Worm (Caenorhabditis elegans) whole organism, L2 larva: Measurements from ENCODE around the gene tag-124.

ENCODE experiments used
- C34F6.9 ChIP-seq: fragments of 150-350 bp; optimal IDR thresholded peaks from 2 replicates; lab custom pipeline; 2014; ENCODE audit warnings: missing biosample characterization, missing genetic modification characterization
- R02D3.7 ChIP-seq: fragments of 150-350 bp; optimal IDR thresholded peaks from 2 replicates; lab custom pipeline; 2014; ENCODE audit warnings: missing biosample characterization, missing genetic modification characterization
- Y55F3AM.14 ChIP-seq: fragments of 200-800 bp; sonication (Bioruptor generic); optimal IDR thresholded peaks from 2 replicates; lab custom pipeline; 2018; ENCODE audit warnings: mild to moderate bottlenecking, missing genetic modification characterization, missing compliant biosample characterization
- ZK546.5 ChIP-seq: sonication (generic microtip); optimal IDR thresholded peaks from 2 replicates; lab custom pipeline; 2017; ENCODE audit warnings: missing biosample characterization, missing genetic modification characterization
- aly-2 ChIP-seq: fragments of 150-350 bp; optimal IDR thresholded peaks from 2 replicates; lab custom pipeline; 2014; ENCODE audit warnings: missing biosample characterization, missing genetic modification characterization
- ama-1 ChIP-seq: fragments of 150-350 bp; optimal IDR thresholded peaks from 2 replicates; lab custom pipeline; 2018; ENCODE audit warnings: inconsistent platforms
- blmp-1 ChIP-seq: sonication (generic microtip); optimal IDR thresholded peaks from 2 replicates; lab custom pipeline; 2017; ENCODE audit warnings: missing genetic modification characterization, mild to moderate bottlenecking, missing compliant biosample characterization, antibody characterized with exemption, moderate library complexity; ENCODE audit not compliant: insufficient read depth
- ceh-16 ChIP-seq: fragments of 150-350 bp; optimal IDR thresholded peaks from 2 replicates; lab custom pipeline; 2014; ENCODE audit warnings: missing biosample characterization, missing genetic modification characterization
- ceh-82 ChIP-seq: fragments of 150-350 bp; optimal IDR thresholded peaks from 2 replicates; lab custom pipeline; 2014; ENCODE audit warnings: missing biosample characterization, missing genetic modification characterization
- crh-2 ChIP-seq: sonication (generic microtip); optimal IDR thresholded peaks from 2 replicates; lab custom pipeline; 2017; ENCODE audit warnings: missing biosample characterization, missing genetic modification characterization
- dmd-4 ChIP-seq: sonication (generic microtip); optimal IDR thresholded peaks from 2 replicates; lab custom pipeline; 2017; ENCODE audit warnings: missing biosample characterization, missing genetic modification characterization
- egl-27 ChIP-seq: sonication (generic microtip); optimal IDR thresholded peaks from 3 replicates; lab custom pipeline; 2017; ENCODE audit warnings: missing biosample characterization, missing genetic modification reagents, missing genetic modification characterization
- elt-3 ChIP-seq: sonication (generic microtip); optimal IDR thresholded peaks from 2 replicates; lab custom pipeline; 2017; ENCODE audit warnings: missing biosample characterization, missing genetic modification characterization
- fos-1 ChIP-seq: fragments of 150-350 bp; optimal IDR thresholded peaks from 2 replicates; lab custom pipeline; 2014; ENCODE audit warnings: missing biosample characterization, missing genetic modification characterization
- lin-11 ChIP-seq: fragments of 150-350 bp; sonication (generic microtip); optimal IDR thresholded peaks from 2 replicates; lab custom pipeline; 2014; ENCODE audit warnings: missing biosample characterization, missing genetic modification characterization, inconsistent platforms, mixed read lengths
- lin-13 ChIP-seq: fragments of 150-350 bp; optimal IDR thresholded peaks from 2 replicates; lab custom pipeline; 2014; ENCODE audit warnings: missing biosample characterization, missing genetic modification reagents, missing genetic modification characterization
- lin-39 ChIP-seq: fragments of 150-350 bp; optimal IDR thresholded peaks from 2 replicates; lab custom pipeline; 2014; ENCODE audit warnings: missing biosample characterization, missing genetic modification reagents, missing genetic modification characterization
- lsy-2 ChIP-seq, 2 experiments: fragments of 150-350 bp in 1 of 2; sonication (generic microtip) in 1 of 2; optimal IDR thresholded peaks; 2 replicates each; lab custom pipeline; 2014 to 2017; ENCODE audit warnings: missing biosample characterization in 2 of 2, missing genetic modification characterization in 2 of 2
- mab-5 ChIP-seq: fragments of 150-350 bp; optimal IDR thresholded peaks from 2 replicates; lab custom pipeline; 2014; ENCODE audit warnings: missing biosample characterization, missing genetic modification characterization
- mbf-1 ChIP-seq: sonication (generic microtip); optimal IDR thresholded peaks from 2 replicates; lab custom pipeline; 2017; ENCODE audit warnings: missing biosample characterization, missing genetic modification characterization
- mdl-1 ChIP-seq, 2 experiments: fragments of 150-350 bp in 1 of 2; sonication (generic microtip) in 1 of 2; optimal IDR thresholded peaks; 2 replicates each; lab custom pipeline; 2017; ENCODE audit warnings: missing biosample characterization in 2 of 2, missing genetic modification characterization in 2 of 2
- nhr-10 ChIP-seq: sonication (generic microtip); optimal IDR thresholded peaks from 2 replicates; lab custom pipeline; 2017; ENCODE audit warnings: missing biosample characterization, missing genetic modification characterization
- nhr-11 ChIP-seq: fragments of 150-350 bp; optimal IDR thresholded peaks from 2 replicates; lab custom pipeline; 2014; ENCODE audit warnings: missing biosample characterization, missing genetic modification characterization
- nhr-12 ChIP-seq: fragments of 150-350 bp; optimal IDR thresholded peaks from 2 replicates; lab custom pipeline; 2014; ENCODE audit warnings: missing biosample characterization, missing genetic modification characterization
- nhr-129 ChIP-seq: fragments of 150-350 bp; optimal IDR thresholded peaks from 2 replicates; lab custom pipeline; 2014; ENCODE audit warnings: missing biosample characterization, missing genetic modification characterization
- nhr-21 ChIP-seq: fragments of 150-350 bp; optimal IDR thresholded peaks from 2 replicates; lab custom pipeline; 2014; ENCODE audit warnings: missing biosample characterization, missing genetic modification characterization
- nhr-23 ChIP-seq: fragments of 150-350 bp; optimal IDR thresholded peaks from 2 replicates; lab custom pipeline; 2014; ENCODE audit warnings: missing biosample characterization, missing genetic modification reagents, missing genetic modification characterization
- nhr-237 ChIP-seq: fragments of 150-350 bp; optimal IDR thresholded peaks from 2 replicates; lab custom pipeline; 2014; ENCODE audit warnings: missing biosample characterization, missing genetic modification characterization
- nhr-25 ChIP-seq: fragments of 150-350 bp; sonication (generic microtip); optimal IDR thresholded peaks from 3 replicates; lab custom pipeline; 2014; ENCODE audit warnings: missing biosample characterization, missing genetic modification characterization
- nhr-6 ChIP-seq: fragments of 150-350 bp; optimal IDR thresholded peaks from 2 replicates; lab custom pipeline; 2014; ENCODE audit warnings: missing biosample characterization, missing genetic modification characterization
- peb-1 ChIP-seq: fragments of 150-350 bp; optimal IDR thresholded peaks from 2 replicates; lab custom pipeline; 2014; ENCODE audit warnings: missing biosample characterization, missing genetic modification characterization
- sem-4 ChIP-seq: fragments of 150-350 bp; optimal IDR thresholded peaks from 2 replicates; lab custom pipeline; 2014; ENCODE audit warnings: missing biosample characterization, missing genetic modification reagents, missing genetic modification characterization
- sma-3 ChIP-seq: sonication (generic microtip); optimal IDR thresholded peaks from 2 replicates; lab custom pipeline; 2016; ENCODE audit warnings: missing genetic modification reagents, missing genetic modification characterization, missing compliant biosample characterization
- sma-9 ChIP-seq, 2 experiments: fragments of 150-350 bp in 1 of 2; sonication (generic microtip) in 1 of 2; optimal IDR thresholded peaks; 2 replicates each; lab custom pipeline; 2014 to 2016; ENCODE audit warnings: missing genetic modification characterization in 2 of 2, mild to moderate bottlenecking in 1 of 2, missing biosample characterization in 1 of 2, missing compliant biosample characterization in 1 of 2, missing genetic modification reagents in 1 of 2, moderate library complexity in 1 of 2
- unc-39 ChIP-seq: fragments of 150-350 bp; optimal IDR thresholded peaks from 2 replicates; lab custom pipeline; 2014; ENCODE audit warnings: missing biosample characterization, missing genetic modification characterization
- unc-55 ChIP-seq: fragments of 150-350 bp; sonication (generic microtip); optimal IDR thresholded peaks from 3 replicates; lab custom pipeline; 2014; ENCODE audit warnings: missing biosample characterization, missing genetic modification reagents, missing genetic modification characterization
- unc-62 ChIP-seq: fragments of 150-350 bp; optimal IDR thresholded peaks from 2 replicates; lab custom pipeline; 2014; ENCODE audit warnings: missing biosample characterization, missing genetic modification reagents, missing genetic modification characterization
- ztf-11 ChIP-seq: sonication (generic microtip); optimal IDR thresholded peaks from 2 replicates; lab custom pipeline; 2017; ENCODE audit warnings: missing biosample characterization, missing genetic modification characterization
- ztf-4 ChIP-seq: fragments of 150-350 bp; optimal IDR thresholded peaks from 2 replicates; lab custom pipeline; 2014; ENCODE audit warnings: missing biosample characterization, missing genetic modification characterization

tag-124 gene

DNA sequence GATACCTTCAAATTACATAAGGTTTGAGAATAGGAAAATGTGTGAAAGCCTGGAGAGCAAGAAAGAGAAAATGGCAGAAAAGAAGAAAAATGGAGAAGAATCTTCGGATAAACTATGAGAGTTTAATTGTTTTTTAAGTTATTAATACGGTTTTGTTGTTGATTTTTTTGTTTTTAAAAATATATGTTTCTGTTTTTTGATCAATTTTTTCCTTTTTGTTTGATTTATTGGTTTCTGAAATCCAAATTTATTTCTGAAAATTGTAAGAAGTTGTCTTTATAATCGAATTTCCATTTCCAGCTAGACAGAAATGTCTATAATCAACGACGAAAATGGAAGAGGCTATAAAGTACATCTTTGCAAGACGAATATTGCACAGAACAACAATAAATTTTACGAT lies 1.6 kb downstream of the tag-124 start, which contains the start of gene parp-2:
Gene parp-2 (plus strand): TSS at position 301 of the 400 bp plus-strand sequence.
- no peak for TF ChIP-seq ceh-16 (tag; lab: Kevin White, UChicago)
- TF ChIP-seq lsy-2 (tag; optimal IDR thresholded peaks at IDR 0.05; lab: Kevin White, UChicago): no peak
- TF ChIP-seq unc-39 (tag; lab: Kevin White, UChicago): no peak
- no peak for TF ChIP-seq nhr-6 (tag; lab: Kevin White, UChicago)
- no peak for TF ChIP-seq lin-11 (tag; lab: Kevin White, UChicago)

DNA sequence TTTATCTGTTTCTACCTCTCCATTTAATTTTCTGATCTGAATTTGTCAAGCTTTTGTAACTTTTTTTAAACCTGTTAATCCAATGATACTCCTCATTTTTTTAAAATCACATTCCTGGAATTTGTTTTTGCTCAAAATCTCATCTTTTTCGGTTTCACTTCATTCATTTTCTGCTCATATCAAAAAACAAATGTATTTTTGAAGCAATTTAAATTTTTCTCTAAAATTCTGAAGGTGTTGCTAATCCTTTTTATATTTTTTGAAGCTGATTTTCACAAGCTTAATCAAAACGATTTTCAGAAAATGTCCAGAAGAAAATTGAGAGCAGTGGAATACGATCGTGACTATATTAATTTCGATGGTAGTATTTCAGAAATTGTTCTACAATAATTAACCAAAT lies 3.8 kb downstream of the tag-124 start, which contains the start of gene E02H1.5:
Gene E02H1.5 (plus strand): TSS at position 301 of the 400 bp plus-strand sequence.
- TF ChIP-seq nhr-23 (tag; lab: Kevin White, UChicago) (no peak), sma-9 (GFP tag; optimal IDR thresholded peaks at IDR 0.05; lab: Kevin White, UChicago) (no peak), sma-9 (tag; optimal IDR thresholded peaks at IDR 0.05; lab: Kevin White, UChicago) (no peak), elt-3 (tag; lab: Kevin White, UChicago) (no peak), ztf-11 (tag; lab: Kevin White, UChicago) (no peak), nhr-237 (tag; lab: Kevin White, UChicago) (no peak), ceh-16 (tag; lab: Kevin White, UChicago) (no peak), mab-5 (tag; lab: Kevin White, UChicago) (no peak), crh-2 (no peak), sem-4 (tag; lab: Kevin White, UChicago) (no peak), sma-3 (no peak), R02D3.7 (tag; lab: Kevin White, UChicago) (no peak), mbf-1 (no peak), egl-27 (tag; lab: Kevin White, UChicago) (no peak)

DNA sequence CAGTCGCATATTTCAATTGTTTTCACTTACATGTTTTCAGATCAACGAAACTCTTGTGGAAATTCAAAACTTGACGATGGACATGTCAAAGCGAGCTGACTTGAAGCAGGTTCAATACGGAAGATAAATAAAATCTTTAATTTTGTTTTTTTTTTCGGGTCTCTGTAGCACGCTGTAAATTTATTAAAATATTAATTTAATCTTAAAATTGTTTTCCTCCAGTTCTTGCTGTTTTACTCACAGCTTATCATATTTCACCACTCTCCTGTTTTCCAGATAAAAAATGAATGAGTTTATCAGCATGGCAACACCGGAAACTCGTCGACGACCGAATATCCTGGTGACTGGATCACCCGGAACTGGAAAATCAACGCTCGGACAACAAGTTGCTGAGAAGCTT lies 5.3 kb downstream of the tag-124 start, which contains the start of gene E02H1.6:
Gene E02H1.6 (plus strand): TSS at position 301 of the 400 bp plus-strand sequence.
- no peak for TF ChIP-seq unc-55 (GFP tag; lab: Kevin White, UChicago)
- no peak for TF ChIP-seq Y55F3AM.14
- no peak for TF ChIP-seq lin-13 (GFP tag; lab: Kevin White, UChicago)
- TF ChIP-seq C34F6.9 (tag; lab: Kevin White, UChicago): no peak
- TF ChIP-seq ama-1 (lab: Kevin White, UChicago): no peak
- no peak for TF ChIP-seq unc-62 (GFP tag; lab: Kevin White, UChicago)
- TF ChIP-seq nhr-129 (tag; lab: Kevin White, UChicago): no peak
- TF ChIP-seq peb-1: no peak
- no peak for TF ChIP-seq lsy-2 (tag; optimal IDR thresholded peaks at IDR 0.05; lab: Kevin White, UChicago)
- TF ChIP-seq blmp-1 (tag; lab: Kevin White, UChicago): no peak

DNA sequence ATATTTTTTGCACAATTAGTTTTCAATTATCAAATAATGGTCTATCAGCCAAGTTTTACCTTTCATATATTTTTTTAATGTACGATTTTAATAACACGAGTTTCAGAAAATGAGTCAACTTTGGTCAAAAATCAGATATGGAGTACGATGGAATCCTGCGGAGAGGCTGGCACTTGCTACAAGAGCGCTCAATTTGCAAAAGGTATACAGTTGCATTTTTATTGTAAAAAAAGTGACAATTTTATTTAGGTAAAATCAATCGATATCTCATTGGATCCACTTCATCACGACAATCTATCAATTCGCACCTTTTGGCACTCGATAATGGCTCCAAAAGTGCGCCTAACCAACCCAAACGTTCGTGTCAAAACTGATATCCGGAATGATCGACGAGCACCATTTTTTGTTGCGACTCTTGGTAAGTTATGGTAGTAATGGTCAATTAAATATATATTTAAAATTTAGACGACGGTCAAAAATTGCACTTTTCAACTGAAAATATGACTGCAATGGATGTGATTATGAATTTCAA lies 6.5 kb downstream of the tag-124 start, which contains the start of gene mrpl-53:
Gene mrpl-53 (plus strand): TSS at position 107 of the 532 bp plus-strand sequence.
- TF ChIP-seq fos-1 (no peak), nhr-23 (tag; lab: Kevin White, UChicago) (no peak), crh-2 (no peak), blmp-1 (tag; lab: Kevin White, UChicago) (no peak), egl-27 (tag; lab: Kevin White, UChicago) (no peak), nhr-10 (tag; lab: Kevin White, UChicago) (no peak), nhr-237 (tag; lab: Kevin White, UChicago) (no peak), C34F6.9 (tag; lab: Kevin White, UChicago) (no peak), elt-3 (tag; lab: Kevin White, UChicago) (no peak), nhr-11 (no peak), nhr-25 (tag; lab: Kevin White, UChicago) (peak; percentile 30), dmd-4 (tag; lab: Kevin White, UChicago) (no peak), aly-2 (tag; lab: Kevin White, UChicago) (no peak), mdl-1 (tag; optimal IDR thresholded peaks at IDR 0.05; lab: Kevin White, UChicago) (no peak), nhr-12 (tag; lab: Kevin White, UChicago) (no peak), sma-9 (GFP tag; optimal IDR thresholded peaks at IDR 0.05; lab: Kevin White, UChicago) (peak; percentile 5), sma-9 (tag; optimal IDR thresholded peaks at IDR 0.05; lab: Kevin White, UChicago) (no peak), sem-4 (tag; lab: Kevin White, UChicago) (no peak), ama-1 (lab: Kevin White, UChicago) (peak; percentile 5), ztf-11 (tag; lab: Kevin White, UChicago) (no peak), ztf-4 (tag; lab: Kevin White, UChicago) (no peak), nhr-21 (tag; lab: Kevin White, UChicago) (no peak), mbf-1 (no peak), sma-3 (peak; percentile 30), ceh-82 (tag; lab: Kevin White, UChicago) (no peak), lin-39 (tag; lab: Kevin White, UChicago) (no peak), lin-11 (tag; lab: Kevin White, UChicago) (no peak), Y55F3AM.14 (peak; percentile 37), unc-39 (tag; lab: Kevin White, UChicago) (no peak), ZK546.5 (tag; lab: Kevin White, UChicago) (no peak)
